Worm (Caenorhabditis elegans): Measurements from ENCODE around the gene nhr-45.

ce11 chrX:4649097-4649496, 11.0 kb downstream of the nhr-45 start, which contains the start of gene ent-5:
- no peak for TF ChIP-seq unc-39 (tag; optimal IDR thresholded peaks at IDR 0.05)
- no peak for TF ChIP-seq F10B5.3 (tag; optimal IDR thresholded peaks at IDR 0.05)
- TF ChIP-seq cey-2 (tag; optimal IDR thresholded peaks at IDR 0.05; ENCODE audit: borderline replicate concordance, insufficient read depth), result no peak
- TF ChIP-seq F44E2.7 (GFP tag; IDR thresholded peaks at IDR 0.05), result no peak
- TF ChIP-seq ceh-28 (tag; optimal IDR thresholded peaks at IDR 0.05), result no peak
- no peak for TF ChIP-seq nhr-77 (tag; optimal IDR thresholded peaks at IDR 0.05)
- TF ChIP-seq madf-5 (GFP tag; IDR thresholded peaks at IDR 0.05), result no peak
- TF ChIP-seq zip-2 (tag; optimal IDR thresholded peaks at IDR 0.05), result no peak
- no peak for TF ChIP-seq mdt-29 (GFP tag; IDR thresholded peaks at IDR 0.05)
- no peak for TF ChIP-seq pha-4 (GFP tag; IDR thresholded peaks at IDR 0.05)
- no peak for TF ChIP-seq pha-4 (tag; optimal IDR thresholded peaks at IDR 0.05)
- TF ChIP-seq nhr-11 (tag; optimal IDR thresholded peaks at IDR 0.05), result no peak
- TF ChIP-seq skn-1 (tag; optimal IDR thresholded peaks at IDR 0.05), result no peak
- no peak for TF ChIP-seq Y75B8A.6 (GFP tag; IDR thresholded peaks at IDR 0.05)
- TF ChIP-seq lim-7 (GFP tag; IDR thresholded peaks at IDR 0.05), result no peak

Data from whole organism, L4 larva.